Worm (Caenorhabditis elegans): ENCODE measurements around the gene W02D7.6.

ce11 chrV:8300935-8301535, at the start of gene W02D7.6:
- TF ChIP-seq eor-1 (tag; optimal IDR thresholded peaks at IDR 0.05) (no peak), ceh-28 (tag; optimal IDR thresholded peaks at IDR 0.05) (peak; percentile 22), nhr-23 (tag; optimal IDR thresholded peaks at IDR 0.05) (peak; percentile 5), pha-4 (tag; optimal IDR thresholded peaks at IDR 0.05) (peak; percentile 23), nhr-76 (tag; optimal IDR thresholded peaks at IDR 0.05) (no peak), fos-1 (tag; optimal IDR thresholded peaks at IDR 0.05) (no peak), ztf-4 (tag; optimal IDR thresholded peaks at IDR 0.05) (no peak), ceh-82 (tag; optimal IDR thresholded peaks at IDR 0.05) (no peak), zag-1 (tag; optimal IDR thresholded peaks at IDR 0.05) (no peak), mdl-1 (tag; optimal IDR thresholded peaks at IDR 0.05) (no peak), nhr-11 (tag; optimal IDR thresholded peaks at IDR 0.05) (no peak)

All from whole organism, L3 larva.